Worm (Caenorhabditis elegans): ENCODE data around the gene C50B6.1.

Gene C50B6.1

ce11 chrV:13352415-13352814 is 43.7 kb downstream of the C50B6.1 start:
- no peak for TF ChIP-seq F13H6.1 (tag; optimal IDR thresholded peaks at IDR 0.05)
- TF ChIP-seq ZK546.5 (tag; optimal IDR thresholded peaks at IDR 0.05), result no peak
- TF ChIP-seq mab-5 (tag; optimal IDR thresholded peaks at IDR 0.05), result peak; percentile 60

DNA sequence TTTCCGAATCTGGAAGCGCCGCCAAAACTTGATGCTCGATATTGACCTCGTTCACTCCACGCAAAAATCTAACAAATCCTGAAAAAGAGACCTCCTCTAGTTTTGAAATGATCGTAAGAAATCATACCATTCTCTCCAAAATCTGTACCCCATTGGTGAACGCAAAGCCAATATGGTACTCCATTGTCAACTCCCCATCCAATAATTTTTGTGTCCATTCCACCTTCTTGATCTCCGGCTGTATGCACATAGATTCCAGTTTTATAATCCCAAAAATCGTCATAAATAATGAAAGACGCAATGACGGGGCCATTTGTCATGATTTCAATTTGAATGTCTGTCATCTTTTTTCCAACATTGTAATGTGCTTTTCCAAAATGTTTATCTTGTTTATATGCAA is 47.5 kb downstream of the C50B6.1 start:
- TF ChIP-seq sma-3 (GFP tag; optimal IDR thresholded peaks at IDR 0.05) (no peak), unc-55 (GFP tag; optimal IDR thresholded peaks at IDR 0.05) (no peak), ama-1 (optimal IDR thresholded peaks at IDR 0.05) (no peak), lin-13 (GFP tag; optimal IDR thresholded peaks at IDR 0.05) (no peak), nhr-237 (tag; optimal IDR thresholded peaks at IDR 0.05) (no peak), nhr-129 (tag; optimal IDR thresholded peaks at IDR 0.05) (no peak), egl-27 (tag; optimal IDR thresholded peaks at IDR 0.05) (no peak), Y55F3AM.14 (GFP tag; optimal IDR thresholded peaks at IDR 0.05) (no peak)

DNA sequence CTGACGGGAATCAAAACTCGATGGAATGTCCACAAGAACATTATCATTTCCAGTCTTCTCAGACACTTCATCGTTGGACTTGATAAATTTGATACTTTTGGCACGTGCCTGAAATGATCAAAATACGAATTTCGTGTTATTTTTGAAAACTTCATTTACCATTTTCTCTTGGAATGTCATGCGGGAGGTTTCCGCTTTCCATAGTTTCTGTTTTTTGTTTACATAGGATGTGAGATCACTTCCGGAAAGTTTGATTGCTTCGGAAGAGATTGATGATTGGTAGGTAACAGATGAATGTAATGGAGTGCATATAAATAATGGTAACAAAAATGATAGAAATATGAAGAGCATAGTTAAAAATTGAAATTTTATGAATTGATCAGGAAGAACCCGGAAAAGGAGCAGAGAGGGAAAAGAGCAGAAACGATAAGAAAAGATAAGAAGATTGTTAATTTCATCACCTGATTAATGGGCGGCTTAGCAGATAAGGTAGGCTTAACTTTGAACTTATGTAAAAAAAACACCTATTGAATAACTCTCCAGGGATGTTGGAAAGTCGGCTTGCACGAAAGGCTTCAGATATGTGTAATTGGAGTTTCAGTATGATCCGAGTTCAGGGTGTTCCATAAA is 49.1 kb downstream of the C50B6.1 start, which contains the start of gene F32H5.1:
F32H5.1 (minus strand) TSS at position 386 of the 630 bp plus-strand sequence.
- no peak for TF ChIP-seq unc-55 (GFP tag; optimal IDR thresholded peaks at IDR 0.05)
- no peak for TF ChIP-seq alr-1 (tag; optimal IDR thresholded peaks at IDR 0.05)
- no peak for TF ChIP-seq elt-1 (tag; optimal IDR thresholded peaks at IDR 0.05)
- no peak for TF ChIP-seq egl-27 (tag; optimal IDR thresholded peaks at IDR 0.05)
- peak; percentile 13 for TF ChIP-seq crh-2 (tag; optimal IDR thresholded peaks at IDR 0.05)
- TF ChIP-seq ama-1 (optimal IDR thresholded peaks at IDR 0.05), result no peak
- no peak for TF ChIP-seq snpc-4 (tag; optimal IDR thresholded peaks at IDR 0.05)
- peak; percentile 19 for TF ChIP-seq blmp-1 (tag; optimal IDR thresholded peaks at IDR 0.05; ENCODE audit: insufficient read depth)
- no peak for TF ChIP-seq C34F6.9 (tag; optimal IDR thresholded peaks at IDR 0.05)
- TF ChIP-seq sma-3 (GFP tag; optimal IDR thresholded peaks at IDR 0.05), result no peak
- no peak for TF ChIP-seq lin-11 (tag; optimal IDR thresholded peaks at IDR 0.05)
- TF ChIP-seq R02D3.7 (tag; optimal IDR thresholded peaks at IDR 0.05), result no peak
- TF ChIP-seq fos-1 (tag; optimal IDR thresholded peaks at IDR 0.05), result peak; percentile 54
- TF ChIP-seq nhr-129 (tag; optimal IDR thresholded peaks at IDR 0.05), result peak; percentile 63
- no peak for TF ChIP-seq lin-39 (tag; optimal IDR thresholded peaks at IDR 0.05)
- TF ChIP-seq sma-9 (GFP tag; optimal IDR thresholded peaks at IDR 0.05), result peak; percentile 43
- no peak for TF ChIP-seq sma-9 (tag; optimal IDR thresholded peaks at IDR 0.05)
- TF ChIP-seq nhr-12 (tag; optimal IDR thresholded peaks at IDR 0.05), result no peak
